Worm (Caenorhabditis elegans) whole organism, L1 larva: ENCODE data around the gene T28C6.10.

Source experiments
- ceh-82 ChIP-seq, 3 experiments: fragments of 150-350 bp in 1 of 3; sonication (generic microtip) in 2 of 3; optimal IDR thresholded peaks; 2 replicates each; lab custom pipeline; 2014 to 2017; ENCODE audit warnings: missing biosample characterization in 3 of 3, missing genetic modification characterization in 3 of 3
- lin-39 ChIP-seq: fragments of 150-350 bp; optimal IDR thresholded peaks from 2 replicates; lab custom pipeline; 2014; ENCODE audit warnings: missing biosample characterization, missing genetic modification reagents, missing genetic modification characterization
- pqm-1 ChIP-seq: sonication (generic microtip); optimal IDR thresholded peaks from 3 replicates; lab custom pipeline; 2017; ENCODE audit warnings: missing biosample characterization, missing genetic modification characterization
- snpc-4 ChIP-seq: fragments of 150-350 bp; optimal IDR thresholded peaks from 2 replicates; lab custom pipeline; 2014; ENCODE audit warnings: missing biosample characterization, missing genetic modification characterization

DNA sequence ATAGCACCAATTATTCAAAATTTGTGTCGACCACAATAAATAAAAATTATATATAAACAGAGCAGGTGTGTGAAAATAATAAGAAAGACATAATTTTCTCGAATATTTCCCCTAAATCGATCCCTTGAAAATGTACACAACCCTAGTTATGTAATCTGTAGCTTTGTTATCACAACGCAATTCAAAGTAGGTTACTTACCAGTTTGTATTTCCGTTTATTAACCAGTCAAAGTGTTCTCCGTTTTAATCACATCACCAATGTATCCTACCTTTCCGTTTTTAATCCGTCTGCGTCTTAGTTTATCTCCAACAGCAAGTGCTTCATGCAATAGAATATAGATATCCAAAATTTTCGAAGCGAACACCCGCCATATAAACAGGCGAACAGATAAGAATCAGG lies 35.6 kb downstream of the T28C6.10 start:
- TF ChIP-seq snpc-4 (tag; lab: Kevin White, UChicago) (no peak), ceh-82 (tag; optimal IDR thresholded peaks at IDR 0.05; lab: Kevin White, UChicago) (no peak), lin-39 (no peak), pqm-1 (no peak)
